Worm (Caenorhabditis elegans): Measurements from ENCODE around the gene C04G6.13.

ce11 chrII:5055129-5055666 is 38.8 kb upstream of the C04G6.13 start, which contains the start of the genes ify-1 and rpl-22:
- TF ChIP-seq snpc-4 (tag; optimal IDR thresholded peaks at IDR 0.05), result peak; percentile 96
- TF ChIP-seq unc-39 (tag; optimal IDR thresholded peaks at IDR 0.05), result no peak
- peak; percentile 98 for TF ChIP-seq nhr-23 (tag; optimal IDR thresholded peaks at IDR 0.05)
- TF ChIP-seq pha-4 (tag; optimal IDR thresholded peaks at IDR 0.05), result peak; percentile 99
- peak; percentile 96 for TF ChIP-seq lin-39 (tag; optimal IDR thresholded peaks at IDR 0.05)
- TF ChIP-seq ztf-11 (tag; optimal IDR thresholded peaks at IDR 0.05), result no peak

Data from whole organism, L3 larva.